Worm (Caenorhabditis elegans): ENCODE measurements around the gene srw-79.

Gene srw-79

ce11 chrII:2919074-2919857 lies 27.3 kb upstream of the srw-79 start, which contains the start of the genes ncap-1 and Y110A2AR.1:
TSS of gene ncap-1 (minus strand) at chrII:2919314.
TSS of gene Y110A2AR.1 (plus strand) at chrII:2919710.
- TF ChIP-seq zfp-2 (tag; optimal IDR thresholded peaks at IDR 0.05) = no peak
- peak; percentile 65 for TF ChIP-seq dpl-1 (GFP tag; optimal IDR thresholded peaks at IDR 0.05)
- TF ChIP-seq daf-8 (GFP tag; IDR thresholded peaks at IDR 0.05) = no peak
- no peak for TF ChIP-seq nhr-48 (tag; optimal IDR thresholded peaks at IDR 0.05)
- no peak for TF ChIP-seq egl-27 (tag; optimal IDR thresholded peaks at IDR 0.05)
- no peak for TF ChIP-seq dmd-9 (GFP tag; IDR thresholded peaks at IDR 0.05)
- no peak for TF ChIP-seq hmg-1.1 (GFP tag; IDR thresholded peaks at IDR 0.05)
- no peak for TF ChIP-seq nhr-10 (tag; optimal IDR thresholded peaks at IDR 0.05)
- TF ChIP-seq attf-4 (tag; optimal IDR thresholded peaks at IDR 0.05) = no peak
- no peak for TF ChIP-seq nhr-76 (tag; optimal IDR thresholded peaks at IDR 0.05)
- peak; percentile 10; the same call in 1 of the 2 replicates for TF ChIP-seq lin-38 (GFP tag; IDR thresholded peaks at IDR 0.05)
- peak; percentile 55 for TF ChIP-seq unc-130 (GFP tag; optimal IDR thresholded peaks at IDR 0.05)
- TF ChIP-seq arid-1 (GFP tag; conservative IDR thresholded peaks at IDR 0.05) = no peak
- TF ChIP-seq hif-1 (tag; optimal IDR thresholded peaks at IDR 0.05) = peak in 1 of 2 experiments; percentile 26
- peak; percentile 78 for TF ChIP-seq mes-2 (tag; optimal IDR thresholded peaks at IDR 0.05; ENCODE audit: poor library complexity, severe bottlenecking)
- no peak for TF ChIP-seq cey-2 (tag; optimal IDR thresholded peaks at IDR 0.05; ENCODE audit: borderline replicate concordance, insufficient read depth)
- peak; percentile 62 for TF ChIP-seq aha-1 (tag)
- peak in 1 of 2 experiments; percentile 18 for TF ChIP-seq unc-62 (GFP tag; optimal IDR thresholded peaks at IDR 0.05 in 1 of 2)
- TF ChIP-seq unc-62 (tag; optimal IDR thresholded peaks at IDR 0.05) = no peak
- no peak for TF ChIP-seq sdz-12 (GFP tag; optimal IDR thresholded peaks at IDR 0.05)
- TF ChIP-seq nhr-111 (GFP tag; optimal IDR thresholded peaks at IDR 0.05) = no peak
- peak; percentile 85 for TF ChIP-seq F49E8.2 (tag; optimal IDR thresholded peaks at IDR 0.05; ENCODE audit: borderline replicate concordance)
- TF ChIP-seq Y48G9A.11 (GFP tag; IDR thresholded peaks at IDR 0.05) = no peak
- no peak for TF ChIP-seq dve-1 (tag; optimal IDR thresholded peaks at IDR 0.05; ENCODE audit: insufficient read depth)

- TF ChIP-seq ztf-11 (tag; optimal IDR thresholded peaks at IDR 0.05) = no peak
- peak; percentile 94 for TF ChIP-seq set-16 (GFP tag; IDR thresholded peaks at IDR 0.05)
- TF ChIP-seq aha-1 (tag) = peak; percentile 7
Measured at ce11 chrII:2920234-2920633, 26.3 kb upstream of the srw-79 start.

- TF ChIP-seq dmd-6 (GFP tag; IDR thresholded peaks at IDR 0.05) = peak; percentile 49
- TF ChIP-seq pha-4 (GFP tag; IDR thresholded peaks at IDR 0.05) = peak; percentile 64; the same call in 1 of the 2 replicates
- TF ChIP-seq pha-4 (tag; optimal IDR thresholded peaks at IDR 0.05) = no peak
- TF ChIP-seq F49E8.2 (tag; optimal IDR thresholded peaks at IDR 0.05; ENCODE audit: borderline replicate concordance) = peak; percentile 18
- peak; percentile 69 for TF ChIP-seq mes-2 (tag; optimal IDR thresholded peaks at IDR 0.05; ENCODE audit: poor library complexity, severe bottlenecking)
- TF ChIP-seq dpl-1 (GFP tag; optimal IDR thresholded peaks at IDR 0.05) = peak; percentile 16
- no peak for TF ChIP-seq R02D3.7 (tag; optimal IDR thresholded peaks at IDR 0.05)
- peak; percentile 56; the same call in 1 of the 2 replicates for TF ChIP-seq egl-43 (GFP tag; IDR thresholded peaks at IDR 0.05)
- peak; percentile 26 for TF ChIP-seq aha-1 (tag)
- TF ChIP-seq nhr-42 (GFP tag; IDR thresholded peaks at IDR 0.05) = no peak
- peak; percentile 41; the same call in 1 of the 2 replicates for TF ChIP-seq tra-1 (GFP tag; IDR thresholded peaks at IDR 0.05)
- peak; percentile 54 for TF ChIP-seq mxl-3 (GFP tag; optimal IDR thresholded peaks at IDR 0.05)
- TF ChIP-seq hlh-11 (tag; optimal IDR thresholded peaks at IDR 0.05) = peak; percentile 95
- TF ChIP-seq nhr-77 (tag; optimal IDR thresholded peaks at IDR 0.05) = no peak
- peak; percentile 50; the same call in 1 of the 2 replicates for TF ChIP-seq lin-1 (GFP tag; IDR thresholded peaks at IDR 0.05)
- TF ChIP-seq unc-62 (GFP tag; optimal IDR thresholded peaks at IDR 0.05 in 1 of 2) = peak in 1 of 2 experiments; percentile 87
- no peak for TF ChIP-seq unc-62 (tag; optimal IDR thresholded peaks at IDR 0.05)
- no peak for TF ChIP-seq ces-1 (GFP tag; optimal IDR thresholded peaks at IDR 0.05)
- no peak for TF ChIP-seq lim-7 (GFP tag; IDR thresholded peaks at IDR 0.05)
- no peak for TF ChIP-seq zfp-2 (tag; optimal IDR thresholded peaks at IDR 0.05)
- peak; percentile 4 to 40 for TF ChIP-seq daf-16 (GFP tag; optimal IDR thresholded peaks at IDR 0.05)
- peak; percentile 58 for TF ChIP-seq daf-16 (tag; optimal IDR thresholded peaks at IDR 0.05)
- TF ChIP-seq nhr-25 (tag; optimal IDR thresholded peaks at IDR 0.05; ENCODE audit: borderline replicate concordance, insufficient read depth) = no peak
- TF ChIP-seq ama-1 (optimal IDR thresholded peaks at IDR 0.05) = peak; percentile 45
- TF ChIP-seq mdt-29 (GFP tag; IDR thresholded peaks at IDR 0.05) = peak; percentile 83
- no peak for TF ChIP-seq zag-1 (tag; optimal IDR thresholded peaks at IDR 0.05)
Measured at ce11 chrII:2920817-2921458, 25.6 kb upstream of the srw-79 start.

Measured in whole organism, L4 larva.